Fruit fly (Drosophila melanogaster): Measurements from ENCODE around the gene CG15473.
A peak's percentile ranks its signal among the peaks of the same experiment; 100 is the strongest.

Gene CG15473

dm6 chrX:4643887-4644286, 10.4 kb downstream of the CG15473 start, which contains the start of gene CG3081:
CG3081 (minus strand) TSS chrX:4643987.
- TF ChIP-seq dl (GFP tag; optimal IDR thresholded peaks at IDR 0.05; ENCODE audit: insufficient read depth in 1 of 2, partially characterized antibody in 2 of 2) (no peak), GATAd (GFP tag; optimal IDR thresholded peaks at IDR 0.05) (no peak), Abd-B (GFP tag; optimal IDR thresholded peaks at IDR 0.05) (no peak), Hr83 (GFP tag; optimal IDR thresholded peaks at IDR 0.05; ENCODE audit: poor library complexity, severe bottlenecking) (no peak), Myc (optimal IDR thresholded peaks at IDR 0.05) (no peak), CG32264 (GFP tag; optimal IDR thresholded peaks at IDR 0.05) (no peak)

- TF ChIP-seq br (GFP tag; optimal IDR thresholded peaks at IDR 0.05) (no peak), sage (GFP tag; optimal IDR thresholded peaks at IDR 0.05) (peak; percentile 1), dl (GFP tag; optimal IDR thresholded peaks at IDR 0.05; ENCODE audit: insufficient read depth in 1 of 2, partially characterized antibody in 2 of 2) (no peak)
Observed at dm6 chrX:4635856-4636486, 18.3 kb downstream of the CG15473 start, which contains the start of the genes Alms1a and pon. Alms1a (minus strand) TSS chrX:4636004. pon (plus strand) TSS chrX:4636318.

dm6 chrX:4630836-4631235, 23.5 kb downstream of the CG15473 start, which contains the start of gene Alms1b:
Alms1b (minus strand) TSS chrX:4630936.
- TF ChIP-seq psq (GFP tag; optimal IDR thresholded peaks at IDR 0.05) (no peak), sage (GFP tag; optimal IDR thresholded peaks at IDR 0.05) (no peak), br (GFP tag; optimal IDR thresholded peaks at IDR 0.05) (no peak), OdsH (GFP tag; optimal IDR thresholded peaks at IDR 0.05) (no peak), Jra (GFP tag; optimal IDR thresholded peaks at IDR 0.05) (no peak), ey (GFP tag; optimal IDR thresholded peaks at IDR 0.05) (no peak), Dfd (GFP tag; optimal IDR thresholded peaks at IDR 0.05) (no peak), Rel (GFP tag; optimal IDR thresholded peaks at IDR 0.05) (no peak), Rel (tag; optimal IDR thresholded peaks at IDR 0.05) (no peak), foxo (GFP tag; optimal IDR thresholded peaks at IDR 0.05) (no peak), fru (GFP tag; optimal IDR thresholded peaks at IDR 0.05) (no peak), woc (GFP tag; optimal IDR thresholded peaks at IDR 0.05) (no peak), N (GFP tag; optimal IDR thresholded peaks at IDR 0.05) (no peak)

dm6 chrX:4627160-4627559, 27.1 kb downstream of the CG15473 start:
- no peak for TF ChIP-seq CrebA (GFP tag; optimal IDR thresholded peaks at IDR 0.05; ENCODE audit: borderline replicate concordance)
- no peak for TF ChIP-seq CG32264 (GFP tag; optimal IDR thresholded peaks at IDR 0.05)
- TF ChIP-seq Hr83 (GFP tag; optimal IDR thresholded peaks at IDR 0.05; ENCODE audit: poor library complexity, severe bottlenecking), result no peak
- TF ChIP-seq brk (GFP tag; optimal IDR thresholded peaks at IDR 0.05), result no peak
- TF ChIP-seq GATAd (GFP tag; optimal IDR thresholded peaks at IDR 0.05), result no peak
- TF ChIP-seq usp (GFP tag; optimal IDR thresholded peaks at IDR 0.05), result no peak
- TF ChIP-seq dsf (GFP tag; optimal IDR thresholded peaks at IDR 0.05; ENCODE audit: borderline replicate concordance), result no peak
- no peak for TF ChIP-seq Hnf4 (GFP tag; optimal IDR thresholded peaks at IDR 0.05)
- TF ChIP-seq HLH106 (tag; optimal IDR thresholded peaks at IDR 0.05), result no peak
- TF ChIP-seq Abd-B (GFP tag; optimal IDR thresholded peaks at IDR 0.05), result no peak
- TF ChIP-seq sage (GFP tag; optimal IDR thresholded peaks at IDR 0.05), result no peak
- no peak for TF ChIP-seq ey (GFP tag; optimal IDR thresholded peaks at IDR 0.05)
- no peak for TF ChIP-seq dl (GFP tag; optimal IDR thresholded peaks at IDR 0.05; ENCODE audit: insufficient read depth in 1 of 2, partially characterized antibody in 2 of 2)
- no peak for TF ChIP-seq OdsH (GFP tag; optimal IDR thresholded peaks at IDR 0.05)
- TF ChIP-seq dmrt93B (GFP tag; optimal IDR thresholded peaks at IDR 0.05), result no peak
- TF ChIP-seq rgr (GFP tag; optimal IDR thresholded peaks at IDR 0.05), result no peak
- TF ChIP-seq br (GFP tag; optimal IDR thresholded peaks at IDR 0.05), result no peak

- TF ChIP-seq br (GFP tag; optimal IDR thresholded peaks at IDR 0.05), result no peak
- TF ChIP-seq Myc (optimal IDR thresholded peaks at IDR 0.05), result no peak
- TF ChIP-seq dsf (GFP tag; optimal IDR thresholded peaks at IDR 0.05; ENCODE audit: borderline replicate concordance), result no peak
- TF ChIP-seq OdsH (GFP tag; optimal IDR thresholded peaks at IDR 0.05), result no peak
- TF ChIP-seq pan (optimal IDR thresholded peaks at IDR 0.05), result no peak
- no peak for TF ChIP-seq Rel (GFP tag; optimal IDR thresholded peaks at IDR 0.05)
- TF ChIP-seq Rel (tag; optimal IDR thresholded peaks at IDR 0.05), result peak; percentile 84
- TF ChIP-seq N (GFP tag; optimal IDR thresholded peaks at IDR 0.05), result no peak
Observed at dm6 chrX:4618869-4619268, 35.4 kb downstream of the CG15473 start.

Measured in whole organism, wandering third instar larva.